Fruit fly (Drosophila melanogaster) whole organism, adult: ENCODE measurements around the gene CG4313.

Source experiments
- CG12768 ChIP-seq: fragments of 200-800 bp; sonication (Bioruptor generic); optimal IDR thresholded peaks from 2 replicates; lab custom pipeline; 2017; ENCODE audit warnings: missing biosample characterization, missing genetic modification characterization, mild to moderate bottlenecking, moderate library complexity, missing genetic modification reagents
- CG1620 ChIP-seq: fragments of 200-800 bp; sonication (Bioruptor generic); optimal IDR thresholded peaks from 2 replicates; lab custom pipeline; 2016; ENCODE audit warnings: missing biosample characterization, missing genetic modification characterization
- CG5204 ChIP-seq: fragments of 200-800 bp; sonication (Bioruptor generic); optimal IDR thresholded peaks from 2 replicates; lab custom pipeline; 2016; ENCODE audit warnings: missing biosample characterization, missing genetic modification characterization
- CG7101 ChIP-seq: fragments of 200-800 bp; sonication (Bioruptor generic); optimal IDR thresholded peaks from 2 replicates; lab custom pipeline; 2018; ENCODE audit warnings: missing biosample characterization, mild to moderate bottlenecking, missing genetic modification characterization, moderate library complexity
- Clk ChIP-seq: fragments of 200-800 bp; sonication (Bioruptor generic); optimal IDR thresholded peaks from 2 replicates; lab custom pipeline; 2017; ENCODE audit warnings: missing biosample characterization, missing genetic modification characterization
- Crg-1 ChIP-seq: fragments of 200-800 bp; sonication (Bioruptor generic); optimal IDR thresholded peaks from 2 replicates; lab custom pipeline; 2016; ENCODE audit warnings: missing biosample characterization, missing genetic modification characterization
- Hr96 ChIP-seq: fragments of 200-800 bp; sonication (Bioruptor generic); optimal IDR thresholded peaks from 2 replicates; lab custom pipeline; 2016; ENCODE audit warnings: missing biosample characterization, missing genetic modification characterization
- Mnt ChIP-seq: fragments of 200-800 bp; sonication (Bioruptor generic); optimal IDR thresholded peaks from 2 replicates; lab custom pipeline; 2016; ENCODE audit warnings: missing biosample characterization, mild to moderate bottlenecking, missing genetic modification characterization
- cic ChIP-seq: fragments of 200-800 bp; sonication (Bioruptor generic); optimal IDR thresholded peaks from 2 replicates; lab custom pipeline; 2017; ENCODE audit warnings: missing biosample characterization, mild to moderate bottlenecking, missing genetic modification characterization, moderate library complexity
- cnc ChIP-seq, 2 experiments: fragments of >200 bp; optimal IDR thresholded peaks; 2 replicates each; lab custom pipeline; 2017
- kay ChIP-seq: fragments of 200-800 bp; sonication (Bioruptor generic); peaks from one replicate; lab custom pipeline; 2016; ENCODE audit warnings: missing biosample characterization, missing genetic modification characterization, borderline replicate concordance
- ovo ChIP-seq: fragments of 200-800 bp; sonication (Bioruptor generic); optimal IDR thresholded peaks from 2 replicates; lab custom pipeline; 2016; ENCODE audit warnings: missing biosample characterization, missing genetic modification characterization
- pad ChIP-seq: fragments of 200-800 bp; sonication (Bioruptor generic); optimal IDR thresholded peaks from 3 replicates; lab custom pipeline; 2017; ENCODE audit warnings: missing biosample characterization, missing genetic modification characterization, mild to moderate bottlenecking, moderate library complexity, missing genetic modification reagents
- tj ChIP-seq: fragments of 200-800 bp; sonication (Bioruptor generic); optimal IDR thresholded peaks from 3 replicates; lab custom pipeline; 2017; ENCODE audit warnings: missing biosample characterization, mild to moderate bottlenecking, missing genetic modification characterization, moderate library complexity

- TF ChIP-seq Hr96 (GFP tag; lab: Kevin White, UChicago) (no peak), cnc (optimal IDR thresholded peaks at IDR 0.05; lab: Kevin White, UChicago) (no peak), ovo (GFP tag; lab: Kevin White, UChicago) (no peak), CG7101 (tag; lab: Kevin White, UChicago) (no peak), CG1620 (no peak), CG12768 (peak; percentile 27), kay (peak; percentile 70), Clk (GFP tag; lab: Kevin White, UChicago) (no peak), Crg-1 (GFP tag; lab: Kevin White, UChicago) (no peak), pad (peak; percentile 19), tj (GFP tag; lab: Kevin White, UChicago) (no peak), cic (peak; percentile 53), CG5204 (GFP tag; lab: Kevin White, UChicago) (no peak), Mnt (GFP tag; lab: Kevin White, UChicago) (peak; percentile 51)
Observed at dm6 chrX:2048778-2049686, 7.4 kb downstream of the CG4313 start.
